Fruit fly (Drosophila melanogaster): Measurements from ENCODE around the gene Tektin-C.

Tektin-C gene

dm6 chr3L:5830649-5831048 is 34.3 kb upstream of the Tektin-C start:
- TF ChIP-seq CG11504 (tag; optimal IDR thresholded peaks at IDR 0.05) (peak; percentile 93), Pdp1 (GFP tag; optimal IDR thresholded peaks at IDR 0.05) (no peak)

dm6 chr3L:5828684-5829083 is 32.3 kb upstream of the Tektin-C start:
- TF ChIP-seq sim (GFP tag; IDR thresholded peaks at IDR 0.05), result no peak
- no peak for TF ChIP-seq CG14860 (GFP tag; IDR thresholded peaks at IDR 0.05; ENCODE audit: partially characterized antibody)
- no peak for TF ChIP-seq Ada2b (GFP tag; IDR thresholded peaks at IDR 0.05)
- TF ChIP-seq YL-1 (GFP tag; optimal IDR thresholded peaks at IDR 0.05), result no peak
- TF ChIP-seq fd96Cb (tag; optimal IDR thresholded peaks at IDR 0.05), result peak; percentile 22
- TF ChIP-seq unpg (GFP tag; optimal IDR thresholded peaks at IDR 0.05), result peak; percentile 25
- peak; percentile 2 for TF ChIP-seq gsb-n (tag; optimal IDR thresholded peaks at IDR 0.05)
- TF ChIP-seq Aef1 (GFP tag; IDR thresholded peaks at IDR 0.05), result no peak
- peak; percentile 10 for TF ChIP-seq trem (tag; optimal IDR thresholded peaks at IDR 0.05)
- TF ChIP-seq CG14014 (GFP tag; IDR thresholded peaks at IDR 0.05), result no peak
- no peak for TF ChIP-seq Kr (GFP tag; optimal IDR thresholded peaks at IDR 0.05)
- TF ChIP-seq BtbVII (GFP tag; optimal IDR thresholded peaks at IDR 0.05), result no peak
- no peak for TF ChIP-seq Hr78 (GFP tag; optimal IDR thresholded peaks at IDR 0.05)
- TF ChIP-seq E2f2 (GFP tag; IDR thresholded peaks at IDR 0.05), result peak; percentile 21; the same call in 1 of the 2 replicates
- TF ChIP-seq CG10366 (GFP tag; IDR thresholded peaks at IDR 0.05), result no peak; the same call in 1 of the 2 replicates
- no peak for TF ChIP-seq pb (GFP tag; optimal IDR thresholded peaks at IDR 0.05)
- no peak for TF ChIP-seq chm (GFP tag; IDR thresholded peaks at IDR 0.05)
- TF ChIP-seq crp (GFP tag; optimal IDR thresholded peaks at IDR 0.05), result no peak
- peak; percentile 49; the same call in 1 of the 2 replicates for TF ChIP-seq CG31441 (GFP tag; IDR thresholded peaks at IDR 0.05)
- no peak for TF ChIP-seq CG30431 (GFP tag; optimal IDR thresholded peaks at IDR 0.05)
- no peak for TF ChIP-seq CG11085 (GFP tag; IDR thresholded peaks at IDR 0.05)
- TF ChIP-seq ab (GFP tag; optimal IDR thresholded peaks at IDR 0.05), result no peak
- no peak for TF ChIP-seq ac (GFP tag; optimal IDR thresholded peaks at IDR 0.05)
- peak; percentile 79 for TF ChIP-seq sens (GFP tag)
- TF ChIP-seq CG11695 (GFP tag; IDR thresholded peaks at IDR 0.05), result 0 out of 3 replicates have a peak, but pooled peaks have one; percentile 11
- TF ChIP-seq Elba2 (GFP tag; optimal IDR thresholded peaks at IDR 0.05), result no peak
- TF ChIP-seq Xrp1 (GFP tag; IDR thresholded peaks at IDR 0.05), result no peak
- no peak for TF ChIP-seq stc (GFP tag; IDR thresholded peaks at IDR 0.05)
- no peak for TF ChIP-seq maf-S (GFP tag; optimal IDR thresholded peaks at IDR 0.05)
- no peak for TF ChIP-seq Lpt (GFP tag; optimal IDR thresholded peaks at IDR 0.05)
- peak; percentile 10 for TF ChIP-seq CG6254 (GFP tag; optimal IDR thresholded peaks at IDR 0.05)
- TF ChIP-seq Chrac-16 (GFP tag; optimal IDR thresholded peaks at IDR 0.05), result no peak
- TF ChIP-seq tin (GFP tag; optimal IDR thresholded peaks at IDR 0.05), result no peak
- no peak for TF ChIP-seq CG34224 (GFP tag; IDR thresholded peaks at IDR 0.05; ENCODE audit: partially characterized antibody)
- TF ChIP-seq dan (GFP tag; IDR thresholded peaks at IDR 0.05), result no peak
- TF ChIP-seq CG2120 (GFP tag; optimal IDR thresholded peaks at IDR 0.05), result peak; percentile 16
- no peak for TF ChIP-seq CG10565 (GFP tag; optimal IDR thresholded peaks at IDR 0.05)
- no peak for TF ChIP-seq yki (optimal IDR thresholded peaks at IDR 0.05)
- TF ChIP-seq D19A (tag; optimal IDR thresholded peaks at IDR 0.05), result peak; percentile 87
- no peak for TF ChIP-seq ems (GFP tag; optimal IDR thresholded peaks at IDR 0.05)
- TF ChIP-seq bab2 (GFP tag; optimal IDR thresholded peaks at IDR 0.05), result no peak
- TF ChIP-seq CG15696 (tag; optimal IDR thresholded peaks at IDR 0.05), result no peak
- TF ChIP-seq Dip3 (GFP tag; optimal IDR thresholded peaks at IDR 0.05), result no peak
- TF ChIP-seq nau (GFP tag; optimal IDR thresholded peaks at IDR 0.05), result no peak
- TF ChIP-seq Dref (GFP tag; IDR thresholded peaks at IDR 0.05), result no peak
- peak; percentile 1 for TF ChIP-seq Hr3 (GFP tag; optimal IDR thresholded peaks at IDR 0.05)
- no peak for TF ChIP-seq Oaz (GFP tag; IDR thresholded peaks at IDR 0.05)
- no peak for TF ChIP-seq CG10274 (GFP tag; optimal IDR thresholded peaks at IDR 0.05)
- TF ChIP-seq NFAT (GFP tag; IDR thresholded peaks at IDR 0.05), result no peak

Data from whole organism, embryonic.